Worm (Caenorhabditis elegans): ENCODE data around the gene pas-7.
A peak's percentile ranks its signal among the peaks of the same experiment; 100 is the strongest.

Gene pas-7

DNA sequence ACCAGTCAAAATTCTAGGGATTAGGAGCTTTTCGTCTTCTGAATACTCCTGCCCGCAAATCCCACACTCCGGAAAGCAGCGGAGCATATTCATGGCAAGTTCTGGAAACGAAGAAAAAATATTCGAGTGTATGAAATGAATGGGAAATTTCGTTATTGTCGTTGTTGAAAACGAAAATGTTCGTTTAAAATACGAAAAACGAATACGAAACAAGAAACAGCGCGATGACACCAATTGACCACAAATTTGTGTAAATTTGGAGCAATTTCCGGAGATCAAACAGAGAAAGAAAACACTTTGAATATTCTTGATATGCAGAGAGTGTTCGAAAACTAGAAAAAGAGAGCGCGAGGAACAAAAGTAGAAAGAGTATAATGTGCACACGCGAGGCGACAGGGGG is 6.0 kb upstream of the pas-7 start, which contains the start of gene ZK945.4:
Gene ZK945.4, minus strand, starts transcription at position 101 of the 400 bp plus-strand sequence.
- no peak for TF ChIP-seq ets-5 (GFP tag; IDR thresholded peaks at IDR 0.05)
- TF ChIP-seq tlp-1 (tag; optimal IDR thresholded peaks at IDR 0.05), result no peak
- TF ChIP-seq C04F5.9 (tag; optimal IDR thresholded peaks at IDR 0.05), result no peak

DNA sequence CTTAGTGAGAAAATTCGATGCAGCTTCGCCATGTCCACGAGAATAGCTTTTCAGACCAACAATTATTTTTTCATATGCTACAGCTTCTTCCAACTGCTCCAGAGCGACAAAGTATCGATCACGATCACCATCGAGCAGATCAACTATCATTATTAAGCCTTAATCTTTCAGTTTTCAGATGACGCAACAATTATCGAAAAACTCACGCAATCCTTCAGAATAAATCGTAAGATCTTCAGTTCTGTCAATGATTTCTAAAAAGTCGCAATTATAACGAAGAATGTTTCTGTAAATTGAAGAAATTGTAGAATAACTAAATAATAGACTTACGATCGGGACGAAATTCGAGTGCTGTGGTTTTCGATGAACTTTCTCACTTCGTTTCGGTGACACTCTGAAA is 3.6 kb upstream of the pas-7 start:
- TF ChIP-seq unc-62 (GFP tag; optimal IDR thresholded peaks at IDR 0.05) (no peak), hpl-2 (GFP tag; optimal IDR thresholded peaks at IDR 0.05) (no peak), C04F5.9 (tag; optimal IDR thresholded peaks at IDR 0.05) (no peak), ceh-82 (tag; optimal IDR thresholded peaks at IDR 0.05) (no peak), nhr-71 (tag; optimal IDR thresholded peaks at IDR 0.05) (no peak), mef-2 (tag; optimal IDR thresholded peaks at IDR 0.05) (no peak), nhr-28 (tag; optimal IDR thresholded peaks at IDR 0.05) (no peak), efl-3 (GFP tag; optimal IDR thresholded peaks at IDR 0.05) (no peak), nhr-90 (tag; optimal IDR thresholded peaks at IDR 0.05; ENCODE audit: poor library complexity) (no peak), unc-130 (tag; optimal IDR thresholded peaks at IDR 0.05) (no peak), lsy-2 (tag; optimal IDR thresholded peaks at IDR 0.05) (no peak), dpl-1 (GFP tag; optimal IDR thresholded peaks at IDR 0.05) (no peak), irx-1 (tag; optimal IDR thresholded peaks at IDR 0.05) (no peak), rnt-1 (tag; optimal IDR thresholded peaks at IDR 0.05) (no peak), vab-15 (tag; optimal IDR thresholded peaks at IDR 0.05) (no peak), fos-1 (tag; optimal IDR thresholded peaks at IDR 0.05) (no peak), zip-4 (GFP tag; optimal IDR thresholded peaks at IDR 0.05) (no peak), mep-1 (tag; optimal IDR thresholded peaks at IDR 0.05) (no peak), aly-2 (tag; optimal IDR thresholded peaks at IDR 0.05) (no peak)

DNA sequence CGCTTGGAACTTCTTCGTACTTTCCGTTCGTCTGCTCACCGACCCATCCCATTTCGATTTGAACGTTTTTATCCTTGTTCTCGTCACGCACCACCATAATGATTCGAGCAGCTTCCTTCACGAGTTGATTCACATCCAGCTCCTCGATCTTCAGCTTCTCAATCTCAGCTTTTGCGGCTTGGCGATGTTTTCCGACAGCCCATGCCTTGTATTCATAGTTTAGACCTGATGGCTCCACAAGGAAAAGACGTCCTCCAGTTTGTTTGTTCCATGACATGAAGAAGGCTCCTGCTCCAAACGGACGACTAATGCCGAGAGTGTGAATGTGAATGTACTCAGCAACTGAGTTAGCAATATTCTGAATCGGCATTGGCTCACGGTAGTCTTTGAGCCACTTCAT is 582 bp downstream of the pas-7 start:
- TF ChIP-seq lsy-2 (tag; optimal IDR thresholded peaks at IDR 0.05), result no peak

DNA sequence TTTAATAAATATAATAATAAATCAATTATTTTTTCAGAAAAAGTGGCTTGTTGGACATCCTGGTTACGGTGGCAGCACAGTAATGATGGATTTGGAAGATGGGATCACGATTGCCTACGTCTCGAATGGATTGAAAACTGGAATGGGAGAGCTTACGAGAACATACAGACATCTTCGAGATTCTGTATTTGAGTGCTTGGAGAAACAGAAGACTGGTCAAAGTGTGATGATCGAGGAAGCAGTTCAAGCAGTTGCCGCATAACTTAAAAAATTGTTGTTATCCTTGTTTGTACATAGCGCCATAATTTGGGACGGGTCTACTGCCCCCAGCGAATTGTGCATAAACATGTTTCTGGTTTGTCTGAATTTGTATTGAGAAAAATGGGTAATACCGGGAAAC is 1.2 kb downstream of the pas-7 start:
- TF ChIP-seq mdl-1 (tag; optimal IDR thresholded peaks at IDR 0.05) (no peak), fkh-10 (GFP tag; optimal IDR thresholded peaks at IDR 0.05) (no peak), ama-1 (optimal IDR thresholded peaks at IDR 0.05) (no peak), nhr-71 (tag; optimal IDR thresholded peaks at IDR 0.05) (no peak), efl-3 (GFP tag; optimal IDR thresholded peaks at IDR 0.05) (no peak), nhr-12 (tag; optimal IDR thresholded peaks at IDR 0.05) (no peak), sup-37 (GFP tag; optimal IDR thresholded peaks at IDR 0.05) (no peak), unc-62 (GFP tag; optimal IDR thresholded peaks at IDR 0.05) (no peak), jun-1 (tag; optimal IDR thresholded peaks at IDR 0.05) (no peak), unc-98 (GFP tag; IDR thresholded peaks at IDR 0.05) (no peak), F16B12.6 (tag; optimal IDR thresholded peaks at IDR 0.05) (no peak), egl-13 (tag; optimal IDR thresholded peaks at IDR 0.05) (no peak), lsy-2 (tag; optimal IDR thresholded peaks at IDR 0.05) (no peak)

DNA sequence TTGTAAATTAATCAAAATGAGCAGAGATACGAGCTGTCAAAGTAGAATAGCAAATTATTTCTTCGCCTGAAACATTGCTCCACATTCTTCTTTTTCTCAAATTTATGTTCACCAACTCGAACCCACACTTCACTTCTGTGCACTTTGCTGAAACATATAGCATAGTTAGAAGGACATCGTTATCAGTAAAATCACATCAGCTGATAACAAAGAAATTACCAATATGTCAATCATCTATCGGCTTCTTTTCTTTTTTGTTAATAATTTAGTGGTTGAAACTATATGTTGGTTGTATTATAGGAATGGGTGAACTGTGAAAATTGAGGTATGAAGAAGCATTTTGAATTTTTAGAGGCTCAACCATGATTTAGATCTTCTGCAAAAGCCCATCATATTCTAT is 4.4 kb downstream of the pas-7 start:
- TF ChIP-seq lin-15B (tag; optimal IDR thresholded peaks at IDR 0.05) (no peak), tlp-1 (tag; optimal IDR thresholded peaks at IDR 0.05) (peak; percentile 23), elt-2 (tag; optimal IDR thresholded peaks at IDR 0.05) (peak; percentile 6)

DNA sequence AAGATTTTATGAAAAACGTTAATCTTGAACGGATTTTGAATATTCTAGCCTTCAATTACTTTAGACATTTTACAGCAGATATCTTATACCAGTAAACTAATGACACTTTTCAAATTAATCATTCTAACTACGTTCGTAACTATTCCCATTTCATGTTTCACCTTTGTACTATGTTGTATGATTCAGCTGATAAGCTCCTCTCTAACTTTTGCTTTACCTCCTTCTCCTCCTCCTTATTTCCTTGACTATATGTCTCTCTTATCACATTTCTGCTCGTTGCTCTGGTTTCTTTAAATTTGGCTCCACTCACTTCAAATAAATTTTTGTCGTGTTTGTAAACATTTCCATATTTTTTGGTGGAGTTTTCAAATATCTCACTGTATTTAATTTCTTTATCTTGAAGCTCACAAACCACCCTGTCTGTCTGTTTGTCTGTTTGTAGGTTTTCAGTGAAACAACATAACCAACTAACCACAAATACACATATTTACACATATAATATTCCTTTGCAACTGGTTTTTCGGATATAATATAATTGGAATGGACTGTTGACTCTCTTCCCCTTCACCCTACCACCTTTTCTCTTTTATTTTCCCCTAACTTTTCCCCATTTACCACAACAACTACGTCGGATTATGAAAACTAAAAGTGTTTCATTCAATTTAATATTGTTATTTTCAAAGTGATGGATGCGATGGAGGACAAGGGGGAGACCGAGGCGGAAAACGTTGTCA is 5.3 kb downstream of the pas-7 start, which contains the start of gene lact-2:
Gene lact-2, plus strand, starts transcription at position 684 of the 734 bp plus-strand sequence.
- TF ChIP-seq elt-2 (tag; optimal IDR thresholded peaks at IDR 0.05) (peak; percentile 57), sptf-1 (tag; optimal IDR thresholded peaks at IDR 0.05) (no peak), efl-1 (optimal IDR thresholded peaks at IDR 0.05) (no peak), efl-1 (GFP tag; optimal IDR thresholded peaks at IDR 0.05 in 1 of 2) (peak in 1 of 2 experiments; percentile 87), hpl-2 (GFP tag; optimal IDR thresholded peaks at IDR 0.05) (no peak), egl-27 (tag; optimal IDR thresholded peaks at IDR 0.05) (no peak), blmp-1 (tag; optimal IDR thresholded peaks at IDR 0.05) (peak; percentile 36)
